Worm (Caenorhabditis elegans): ENCODE measurements around the gene C44H4.8.

DNA sequence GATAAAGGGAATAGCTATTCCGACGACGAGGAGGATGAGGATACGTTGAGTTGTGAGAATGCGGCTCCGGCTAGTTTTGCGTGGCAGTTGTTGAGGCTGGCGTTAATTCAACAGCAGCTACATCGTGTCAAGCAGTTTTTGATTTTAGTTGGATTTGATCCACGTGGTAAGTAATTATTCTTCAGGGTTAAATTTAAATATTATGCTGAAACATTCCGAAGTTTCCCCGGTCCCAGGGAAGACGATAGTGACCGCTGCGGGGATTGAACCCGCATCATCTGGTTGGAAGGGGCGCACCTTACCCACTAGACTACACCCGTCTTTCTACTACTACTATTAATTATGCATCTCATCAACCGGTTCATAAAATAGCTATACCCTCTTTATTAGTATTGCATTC, 26.3 kb downstream of the C44H4.8 start:
- no peak for TF ChIP-seq flt-1 (GFP tag; IDR thresholded peaks at IDR 0.05)
- TF ChIP-seq cog-1 (tag; optimal IDR thresholded peaks at IDR 0.05) = no peak
- TF ChIP-seq ref-1 (GFP tag; conservative IDR thresholded peaks at IDR 0.05) = no peak
- no peak for TF ChIP-seq T22C8.4 (GFP tag; IDR thresholded peaks at IDR 0.05)
- no peak for TF ChIP-seq ztf-23 (GFP tag; IDR thresholded peaks at IDR 0.05)
- no peak for TF ChIP-seq med-1 (GFP tag; optimal IDR thresholded peaks at IDR 0.05; ENCODE audit: insufficient read depth)
- no peak for TF ChIP-seq tab-1 (GFP tag; IDR thresholded peaks at IDR 0.05)
- no peak for TF ChIP-seq ztf-29 (GFP tag; IDR thresholded peaks at IDR 0.05)

Measured in whole organism, midembryonic.